Worm (Caenorhabditis elegans) whole organism, L1 larva: Measurements from ENCODE around the gene Y38H6C.24.
A peak's percentile ranks its signal among the peaks of the same experiment; 100 is the strongest.

Experiments used
- C16A3.4 ChIP-seq: fragments of 150-350 bp; optimal IDR thresholded peaks from 2 replicates; lab custom pipeline; 2014; ENCODE audit warnings: missing biosample characterization, missing genetic modification characterization
- Y116A8C.19 ChIP-seq: sonication (generic microtip); optimal IDR thresholded peaks from 2 replicates; lab custom pipeline; 2016; ENCODE audit warnings: missing compliant biosample characterization, missing genetic modification characterization, borderline replicate concordance
- aha-1 ChIP-seq: fragments of 150-350 bp; optimal IDR thresholded peaks from 2 replicates; lab custom pipeline; 2014; ENCODE audit warnings: missing biosample characterization, missing genetic modification characterization
- ceh-88 ChIP-seq: fragments of 200-800 bp; sonication (Bioruptor generic); IDR thresholded peaks from 2 replicates; pipeline ENCODE4 v1.3.6; 2022; ENCODE audit warnings: missing genetic modification characterization, missing compliant biosample characterization
- ceh-90 ChIP-seq: sonication (generic microtip); optimal IDR thresholded peaks from 2 replicates; lab custom pipeline; 2016; ENCODE audit warnings: missing genetic modification characterization, missing compliant biosample characterization
- efl-1 ChIP-seq, 4 experiments: fragments of 150-350 bp; optimal IDR thresholded peaks in 3 of 4; peaks in 1 of 4; 1 replicate in 1 of 4; 2 replicates in 3 of 4; lab custom pipeline; 2014; ENCODE audit warnings: missing biosample characterization in 2 of 4, missing genetic modification characterization in 2 of 4, missing genetic modification reagents in 2 of 4
- efl-3 ChIP-seq: fragments of 200-800 bp; sonication (Bioruptor generic); optimal IDR thresholded peaks from 2 replicates; lab custom pipeline; 2018; ENCODE audit warnings: mild to moderate bottlenecking, missing genetic modification characterization, missing compliant biosample characterization
- elt-2 ChIP-seq: sonication (generic microtip); optimal IDR thresholded peaks from 2 replicates; lab custom pipeline; 2016; ENCODE audit warnings: missing genetic modification characterization, mild to moderate bottlenecking, inconsistent platforms, missing compliant biosample characterization, missing genetic modification reagents
- ets-5 ChIP-seq: fragments of 200-800 bp; sonication (Bioruptor generic); IDR thresholded peaks from 2 replicates; pipeline ENCODE4 v1.3.6; 2022; ENCODE audit warnings: missing genetic modification characterization, missing compliant biosample characterization
- fkh-4 ChIP-seq: sonication (generic microtip); optimal IDR thresholded peaks from 2 replicates; lab custom pipeline; 2016; ENCODE audit warnings: missing compliant biosample characterization, missing genetic modification characterization, borderline replicate concordance
- fkh-8 ChIP-seq: sonication (generic microtip); optimal IDR thresholded peaks from 2 replicates; lab custom pipeline; 2016; ENCODE audit warnings: mild to moderate bottlenecking, missing genetic modification characterization, missing compliant biosample characterization
- hlh-17 ChIP-seq: fragments of 200-800 bp; sonication (Bioruptor generic); optimal IDR thresholded peaks from 2 replicates; lab custom pipeline; 2018; ENCODE audit warnings: missing genetic modification characterization, mild to moderate bottlenecking, missing compliant biosample characterization, moderate library complexity, borderline replicate concordance
- hpl-2 ChIP-seq: fragments of 150-350 bp; optimal IDR thresholded peaks from 2 replicates; lab custom pipeline; 2014; ENCODE audit warnings: missing biosample characterization, missing genetic modification reagents, missing genetic modification characterization
- irx-1 ChIP-seq: sonication (generic microtip); optimal IDR thresholded peaks from 2 replicates; lab custom pipeline; 2016; ENCODE audit warnings: missing genetic modification characterization, missing compliant biosample characterization
- isw-1 ChIP-seq: fragments of 200-800 bp; sonication (Bioruptor generic); IDR thresholded peaks from 2 replicates; pipeline ENCODE4 v1.3.6; 2022; ENCODE audit warnings: missing genetic modification characterization, missing compliant biosample characterization
- lin-35 ChIP-seq, 2 experiments: fragments of 150-350 bp; optimal IDR thresholded peaks; 2 replicates each; lab custom pipeline; 2014; ENCODE audit warnings: missing biosample characterization in 2 of 2, missing genetic modification characterization in 2 of 2, missing genetic modification reagents in 2 of 2
- mdl-1 ChIP-seq, 2 experiments: fragments of 150-350 bp; optimal IDR thresholded peaks; 2 replicates each; lab custom pipeline; 2014 to 2017; ENCODE audit warnings: missing biosample characterization in 2 of 2, missing genetic modification characterization in 2 of 2, inconsistent platforms in 1 of 2
- mep-1 ChIP-seq: fragments of 150-350 bp; optimal IDR thresholded peaks from 2 replicates; lab custom pipeline; 2014; ENCODE audit warnings: missing biosample characterization, missing genetic modification characterization
- nhr-11 ChIP-seq: fragments of 150-350 bp; optimal IDR thresholded peaks from 2 replicates; lab custom pipeline; 2014; ENCODE audit warnings: missing biosample characterization, missing genetic modification characterization
- nhr-12 ChIP-seq: sonication (generic microtip); optimal IDR thresholded peaks from 2 replicates; lab custom pipeline; 2017; ENCODE audit warnings: missing biosample characterization, missing genetic modification characterization
- nhr-20 ChIP-seq: sonication (generic microtip); optimal IDR thresholded peaks from 2 replicates; lab custom pipeline; 2016; ENCODE audit warnings: mild to moderate bottlenecking, missing genetic modification characterization, missing compliant biosample characterization
- nhr-237 ChIP-seq: fragments of 150-350 bp; optimal IDR thresholded peaks from 2 replicates; lab custom pipeline; 2014; ENCODE audit warnings: missing biosample characterization, missing genetic modification characterization
- nhr-28 ChIP-seq: fragments of 150-350 bp; optimal IDR thresholded peaks from 2 replicates; lab custom pipeline; 2014; ENCODE audit warnings: missing biosample characterization, missing genetic modification characterization
- nhr-71 ChIP-seq: sonication (generic microtip); optimal IDR thresholded peaks from 2 replicates; lab custom pipeline; 2016; ENCODE audit warnings: mild to moderate bottlenecking, missing genetic modification characterization, moderate library complexity, missing compliant biosample characterization
- nhr-76 ChIP-seq: sonication (generic microtip); optimal IDR thresholded peaks from 2 replicates; lab custom pipeline; 2017; ENCODE audit warnings: missing biosample characterization, missing genetic modification characterization
- nhr-77 ChIP-seq: fragments of 150-350 bp; optimal IDR thresholded peaks from 2 replicates; lab custom pipeline; 2014; ENCODE audit warnings: missing biosample characterization, missing genetic modification characterization
- nhr-84 ChIP-seq: sonication (generic microtip); optimal IDR thresholded peaks from 2 replicates; lab custom pipeline; 2017; ENCODE audit warnings: missing biosample characterization, missing genetic modification characterization
- pag-3 ChIP-seq: sonication (generic microtip); optimal IDR thresholded peaks from 2 replicates; lab custom pipeline; 2017; ENCODE audit warnings: missing genetic modification characterization, mild to moderate bottlenecking, missing compliant biosample characterization, antibody characterized with exemption, borderline replicate concordance; ENCODE audit not compliant: insufficient read depth
- pax-3 ChIP-seq: fragments of 200-800 bp; sonication (Bioruptor generic); optimal IDR thresholded peaks from 2 replicates; lab custom pipeline; 2018; ENCODE audit warnings: mild to moderate bottlenecking, missing genetic modification characterization, moderate library complexity, missing compliant biosample characterization
- skn-1 ChIP-seq: fragments of 150-350 bp; optimal IDR thresholded peaks from 2 replicates; lab custom pipeline; 2014; ENCODE audit warnings: missing biosample characterization, missing genetic modification characterization
- snu-23 ChIP-seq: sonication (generic microtip); optimal IDR thresholded peaks from 2 replicates; lab custom pipeline; 2016; ENCODE audit warnings: missing genetic modification characterization, missing compliant biosample characterization
- sox-4 ChIP-seq: sonication (generic microtip); optimal IDR thresholded peaks from 2 replicates; lab custom pipeline; 2016; ENCODE audit warnings: missing genetic modification characterization, missing compliant biosample characterization
- sptf-1 ChIP-seq: fragments of 150-350 bp; optimal IDR thresholded peaks from 2 replicates; lab custom pipeline; 2014; ENCODE audit warnings: missing biosample characterization, missing genetic modification characterization
- sup-37 ChIP-seq: fragments of 200-800 bp; sonication (Bioruptor generic); optimal IDR thresholded peaks from 2 replicates; lab custom pipeline; 2018; ENCODE audit warnings: mild to moderate bottlenecking, missing genetic modification characterization, missing compliant biosample characterization
- tbx-2 ChIP-seq: sonication (generic microtip); optimal IDR thresholded peaks from 2 replicates; lab custom pipeline; 2016; ENCODE audit warnings: missing genetic modification characterization, missing compliant biosample characterization
- tlp-1 ChIP-seq: fragments of 150-350 bp; optimal IDR thresholded peaks from 2 replicates; lab custom pipeline; 2014; ENCODE audit warnings: missing biosample characterization, missing genetic modification characterization
- unc-86 ChIP-seq: sonication (generic microtip); optimal IDR thresholded peaks from 2 replicates; lab custom pipeline; 2016; ENCODE audit warnings: missing genetic modification characterization, missing compliant biosample characterization
- zip-4 ChIP-seq: fragments of 200-800 bp; sonication (Bioruptor generic); optimal IDR thresholded peaks from 2 replicates; lab custom pipeline; 2018; ENCODE audit warnings: mild to moderate bottlenecking, missing genetic modification characterization, moderate library complexity, missing compliant biosample characterization

Gene Y38H6C.24

DNA sequence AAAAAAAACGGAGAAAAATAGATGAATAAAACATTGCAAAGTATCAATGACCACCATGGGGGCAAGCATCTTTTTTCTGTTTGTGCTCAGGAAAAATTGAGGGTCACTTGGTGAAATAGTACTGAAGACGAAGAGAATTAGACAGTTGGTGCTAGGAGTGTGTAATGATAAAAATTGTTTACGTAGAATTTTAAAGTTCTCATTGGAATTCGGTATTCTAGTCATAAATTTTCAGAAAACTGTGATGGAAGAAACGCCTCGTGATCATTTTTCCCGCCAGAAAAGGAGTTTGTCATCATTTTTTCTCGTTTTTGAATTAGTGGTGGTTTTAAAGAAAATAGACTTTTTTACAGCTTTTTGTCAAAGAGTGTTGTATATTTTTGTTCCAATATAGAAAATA lies 18.4 kb downstream of the Y38H6C.24 start:
- TF ChIP-seq elt-2 (tag; lab: Kevin White, UChicago) (peak; percentile 53), Y116A8C.19 (tag; lab: Kevin White, UChicago) (no peak), nhr-71 (peak; percentile 27), hlh-17 (no peak), unc-86 (tag; lab: Kevin White, UChicago) (peak; percentile 19), nhr-20 (tag; lab: Kevin White, UChicago) (peak; percentile 6), lin-35 (GFP tag; optimal IDR thresholded peaks at IDR 0.05; lab: Kevin White, UChicago) (peak in 1 of 2 experiments; percentile 28), skn-1 (tag; lab: Kevin White, UChicago) (peak; percentile 22)

DNA sequence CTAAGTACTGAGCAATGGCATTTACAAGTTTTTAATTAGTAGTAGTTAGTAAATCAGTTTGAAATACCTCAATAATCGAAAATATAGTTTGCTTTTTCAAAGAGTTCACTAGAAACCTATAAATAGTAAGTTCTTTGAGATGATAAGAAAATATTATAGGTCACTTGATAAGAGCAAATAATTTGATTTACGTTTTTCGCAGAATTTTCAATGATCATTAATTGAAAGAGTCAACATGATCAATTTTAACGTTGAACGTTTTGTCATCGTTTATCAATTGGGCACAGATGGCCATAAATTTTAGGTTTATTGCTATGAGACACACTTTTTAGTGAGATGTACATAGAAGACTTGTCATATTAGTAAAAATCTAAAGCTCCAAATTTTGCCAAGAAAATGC lies 19.5 kb downstream of the Y38H6C.24 start:
- TF ChIP-seq elt-2 (tag; lab: Kevin White, UChicago) = peak; percentile 37
- TF ChIP-seq sup-37 = no peak
- no peak for TF ChIP-seq nhr-12 (tag; lab: Kevin White, UChicago)

DNA sequence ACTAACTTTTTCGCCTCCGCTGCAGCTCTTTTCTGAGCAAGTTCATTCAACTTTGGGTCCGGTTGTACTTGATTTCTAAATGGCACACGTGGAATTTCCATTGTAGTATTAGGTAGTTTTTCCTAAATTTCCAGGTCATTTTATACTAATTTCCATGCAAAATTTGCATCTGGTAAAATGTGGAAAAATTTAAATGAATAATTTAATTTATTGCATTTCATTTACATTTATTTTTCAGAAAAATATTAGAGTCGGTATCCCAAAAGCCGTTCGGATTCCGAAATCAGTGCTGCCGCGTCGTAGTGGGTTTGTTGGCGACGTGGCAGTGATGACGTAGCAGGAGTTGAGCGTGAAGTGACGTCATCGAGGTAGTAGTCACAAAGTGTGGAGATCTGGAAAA lies 20.8 kb downstream of the Y38H6C.24 start, which contains the start of gene Y38H6C.18:
Gene Y38H6C.18, minus strand, starts transcription at position 101 of the 400 bp plus-strand sequence.
- no peak for TF ChIP-seq tbx-2 (tag; lab: Kevin White, UChicago)
- no peak for TF ChIP-seq sox-4 (tag; lab: Kevin White, UChicago)
- no peak for TF ChIP-seq mep-1 (tag; lab: Kevin White, UChicago)
- no peak for TF ChIP-seq ceh-88 (GFP tag; lab: Robert Waterston, UW)
- no peak for TF ChIP-seq ets-5 (GFP tag; lab: Robert Waterston, UW)
- no peak for TF ChIP-seq efl-3 (GFP tag; lab: Kevin White, UChicago)
- no peak for TF ChIP-seq pag-3
- TF ChIP-seq nhr-28 (tag; lab: Kevin White, UChicago) = no peak
- TF ChIP-seq mdl-1 (tag; optimal IDR thresholded peaks at IDR 0.05; lab: Kevin White, UChicago) = no peak
- no peak for TF ChIP-seq hpl-2 (GFP tag; lab: Kevin White, UChicago)
- TF ChIP-seq irx-1 (tag; lab: Kevin White, UChicago) = no peak
- no peak for TF ChIP-seq ceh-90
- TF ChIP-seq snu-23 (GFP tag; lab: Kevin White, UChicago) = no peak
- no peak for TF ChIP-seq sup-37
- no peak for TF ChIP-seq sptf-1 (tag; lab: Kevin White, UChicago)
- no peak for TF ChIP-seq zip-4 (GFP tag; lab: Kevin White, UChicago)

DNA sequence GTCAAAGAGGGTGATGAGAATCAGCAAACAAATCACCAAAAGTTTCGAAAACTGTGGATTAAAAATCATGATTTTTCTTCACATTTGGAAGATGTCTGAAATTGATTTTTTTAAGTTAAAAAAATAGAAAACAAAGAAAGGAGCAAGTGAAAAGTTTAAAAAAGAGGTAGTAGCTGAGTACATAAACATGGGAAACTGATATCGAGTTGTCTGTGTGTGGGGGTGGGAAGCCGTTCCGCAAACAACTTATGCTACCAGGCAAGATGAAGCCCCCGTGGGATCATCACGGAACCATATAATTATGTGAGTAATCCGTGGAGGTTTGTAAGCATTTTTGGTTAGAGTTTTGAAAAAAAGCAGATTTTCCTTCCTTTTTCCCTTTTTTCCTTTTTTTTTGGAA lies 24.9 kb downstream of the Y38H6C.24 start, which contains the start of gene Y38H6C.20:
Gene Y38H6C.20, minus strand, starts transcription at position 101 of the 400 bp plus-strand sequence.
- TF ChIP-seq C16A3.4 (tag; lab: Kevin White, UChicago) = no peak
- TF ChIP-seq nhr-76 (tag; lab: Kevin White, UChicago) = no peak
- no peak for TF ChIP-seq fkh-4 (tag; lab: Kevin White, UChicago)
- no peak for TF ChIP-seq aha-1 (tag; lab: Kevin White, UChicago)
- TF ChIP-seq nhr-28 (tag; lab: Kevin White, UChicago) = no peak
- TF ChIP-seq fkh-8 (tag; lab: Kevin White, UChicago) = no peak
- no peak for TF ChIP-seq isw-1 (GFP tag; lab: Robert Waterston, UW)
- TF ChIP-seq nhr-84 (tag; lab: Kevin White, UChicago) = no peak
- TF ChIP-seq pax-3 (tag; lab: Kevin White, UChicago) = no peak
- no peak for TF ChIP-seq skn-1 (tag; lab: Kevin White, UChicago)
- no peak for TF ChIP-seq nhr-71
- no peak for TF ChIP-seq tlp-1 (tag; lab: Kevin White, UChicago)
- no peak for TF ChIP-seq efl-1 (optimal IDR thresholded peaks at IDR 0.05; lab: Kevin White, UChicago)
- no peak for TF ChIP-seq efl-1 (GFP tag; optimal IDR thresholded peaks at IDR 0.05 in 1 of 2; lab: Kevin White, UChicago)
- TF ChIP-seq nhr-77 (tag; lab: Kevin White, UChicago) = no peak
- TF ChIP-seq nhr-11 (tag; lab: Kevin White, UChicago) = no peak
- no peak for TF ChIP-seq nhr-237 (tag; lab: Kevin White, UChicago)
